Worm (Caenorhabditis elegans): ENCODE measurements around the gene Y116A8C.44.

- TF ChIP-seq nhr-11 (tag; optimal IDR thresholded peaks at IDR 0.05) = no peak
- TF ChIP-seq sem-4 (tag; optimal IDR thresholded peaks at IDR 0.05) = no peak
- no peak for TF ChIP-seq ZK546.5 (tag; optimal IDR thresholded peaks at IDR 0.05)
- no peak for TF ChIP-seq fos-1 (tag; optimal IDR thresholded peaks at IDR 0.05)
- no peak for TF ChIP-seq ztf-1 (GFP tag; conservative IDR thresholded peaks at IDR 0.05)
- no peak for TF ChIP-seq snpc-4 (tag; optimal IDR thresholded peaks at IDR 0.05)
These were observed 46.4 kb upstream of the Y116A8C.44 start for ce11 chrIV:17104157-17104872.
